Worm (Caenorhabditis elegans) whole organism, early embryonic: Measurements from ENCODE around the gene C08F11.17.

ENCODE experiments used
- F13C5.2 ChIP-seq: sonication (generic microtip); optimal IDR thresholded peaks from 2 replicates; lab custom pipeline; 2017; ENCODE audit warnings: mild to moderate bottlenecking, missing genetic modification characterization, inconsistent platforms, missing compliant biosample characterization
- ama-1 ChIP-seq: fragments of 150-350 bp; optimal IDR thresholded peaks from 2 replicates; lab custom pipeline; 2014
- ceh-13 ChIP-seq: fragments of 200-800 bp; sonication (Bioruptor generic); optimal IDR thresholded peaks from 2 replicates; lab custom pipeline; 2018; ENCODE audit warnings: mild to moderate bottlenecking, missing genetic modification characterization, missing compliant biosample characterization
- flt-1 ChIP-seq: fragments of 200-800 bp; sonication (Bioruptor generic); IDR thresholded peaks from 2 replicates; pipeline ENCODE4 v1.3.6; 2022; ENCODE audit warnings: missing genetic modification characterization, missing compliant biosample characterization
- hmbx-1 ChIP-seq: sonication (generic microtip); optimal IDR thresholded peaks from 2 replicates; lab custom pipeline; 2016; ENCODE audit warnings: mild to moderate bottlenecking, missing genetic modification characterization, missing compliant biosample characterization
- pes-1 ChIP-seq: fragments of 200-800 bp; sonication (Bioruptor generic); IDR thresholded peaks from 2 replicates; pipeline ENCODE4 v1.3.6; 2022; ENCODE audit warnings: missing genetic modification reagents, missing genetic modification characterization, missing compliant biosample characterization
- scrt-1 ChIP-seq: fragments of 200-800 bp; sonication (Bioruptor generic); IDR thresholded peaks from 2 replicates; pipeline ENCODE4 v1.3.6; 2022; ENCODE audit warnings: missing genetic modification characterization, missing compliant biosample characterization
- sea-1 ChIP-seq: fragments of 200-800 bp; sonication (Bioruptor generic); conservative IDR thresholded peaks from 2 replicates; pipeline ENCODE4 v1.3.6; 2022; ENCODE audit warnings: missing genetic modification characterization, missing compliant biosample characterization
- tbx-37 ChIP-seq: fragments of 200-800 bp; sonication (Bioruptor generic); conservative IDR thresholded peaks from 2 replicates; pipeline ENCODE4 v1.3.6; 2022; ENCODE audit warnings: missing genetic modification reagents, missing genetic modification characterization, missing compliant biosample characterization

- TF ChIP-seq ceh-13 (GFP tag; lab: Kevin White, UChicago) (no peak), hmbx-1 (tag; lab: Kevin White, UChicago) (no peak), tbx-37 (no peak), ama-1 (lab: Kevin White, UChicago) (no peak), flt-1 (GFP tag; lab: Robert Waterston, UW) (no peak), scrt-1 (GFP tag; lab: Robert Waterston, UW) (no peak), pes-1 (GFP tag; lab: Robert Waterston, UW) (no peak), sea-1 (GFP tag; lab: Robert Waterston, UW) (no peak), F13C5.2 (tag; lab: Kevin White, UChicago) (no peak)
These were observed 48.0 kb downstream of the C08F11.17 start, which contains the start of gene Y45F10B.59 for ce11 chrIV:13601973-13602669.
